Fruit fly (Drosophila melanogaster) whole organism, adult: ENCODE data around the gene COX8.

Experiments
- CG11617 ChIP-seq: fragments of 200-800 bp; sonication (Bioruptor generic); optimal IDR thresholded peaks from 2 replicates; lab custom pipeline; 2017; ENCODE audit warnings: mild to moderate bottlenecking, missing biosample characterization, missing genetic modification reagents, missing genetic modification characterization
- CG1620 ChIP-seq: fragments of 200-800 bp; sonication (Bioruptor generic); optimal IDR thresholded peaks from 2 replicates; lab custom pipeline; 2016; ENCODE audit warnings: missing biosample characterization, missing genetic modification characterization
- CG7045 ChIP-seq: fragments of 200-800 bp; sonication (Bioruptor generic); optimal IDR thresholded peaks from 2 replicates; lab custom pipeline; 2017; ENCODE audit warnings: missing biosample characterization, mild to moderate bottlenecking, missing genetic modification characterization
- CG7101 ChIP-seq: fragments of 200-800 bp; sonication (Bioruptor generic); optimal IDR thresholded peaks from 2 replicates; lab custom pipeline; 2018; ENCODE audit warnings: missing biosample characterization, mild to moderate bottlenecking, missing genetic modification characterization, moderate library complexity
- Clk ChIP-seq: fragments of 200-800 bp; sonication (Bioruptor generic); optimal IDR thresholded peaks from 2 replicates; lab custom pipeline; 2017; ENCODE audit warnings: missing biosample characterization, missing genetic modification characterization
- Mnt ChIP-seq: fragments of 200-800 bp; sonication (Bioruptor generic); optimal IDR thresholded peaks from 2 replicates; lab custom pipeline; 2016; ENCODE audit warnings: missing biosample characterization, mild to moderate bottlenecking, missing genetic modification characterization
- cic ChIP-seq: fragments of 200-800 bp; sonication (Bioruptor generic); optimal IDR thresholded peaks from 2 replicates; lab custom pipeline; 2017; ENCODE audit warnings: missing biosample characterization, mild to moderate bottlenecking, missing genetic modification characterization, moderate library complexity
- kay ChIP-seq: fragments of 200-800 bp; sonication (Bioruptor generic); peaks from one replicate; lab custom pipeline; 2016; ENCODE audit warnings: missing biosample characterization, missing genetic modification characterization, borderline replicate concordance
- ovo ChIP-seq: fragments of 200-800 bp; sonication (Bioruptor generic); optimal IDR thresholded peaks from 2 replicates; lab custom pipeline; 2016; ENCODE audit warnings: missing biosample characterization, missing genetic modification characterization
- tj ChIP-seq: fragments of 200-800 bp; sonication (Bioruptor generic); optimal IDR thresholded peaks from 3 replicates; lab custom pipeline; 2017; ENCODE audit warnings: missing biosample characterization, mild to moderate bottlenecking, missing genetic modification characterization, moderate library complexity
- toe ChIP-seq: fragments of 200-800 bp; sonication (Bioruptor generic); optimal IDR thresholded peaks from 2 replicates; lab custom pipeline; 2016; ENCODE audit warnings: missing biosample characterization, missing genetic modification characterization

DNA sequence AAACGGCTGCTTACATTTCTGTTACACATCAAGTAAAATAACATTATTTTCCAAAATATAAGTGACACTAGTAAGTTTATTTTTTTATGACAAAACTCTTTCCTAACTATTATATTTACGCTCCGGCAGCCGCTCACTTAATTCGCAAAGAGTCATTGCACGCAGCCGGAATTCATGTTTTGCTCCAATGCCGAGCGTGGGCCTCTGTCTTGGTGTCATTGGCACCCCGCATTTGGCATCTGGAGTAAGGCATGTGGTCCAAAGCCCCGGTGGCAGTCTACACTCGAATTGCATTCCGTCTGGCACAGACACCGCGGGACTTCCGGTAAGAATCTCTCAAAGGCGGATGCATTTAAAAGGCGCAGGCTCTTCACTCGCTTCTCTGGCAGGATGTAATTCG is 30.6 kb downstream of the COX8 start:
- no peak for TF ChIP-seq ovo (GFP tag; lab: Kevin White, UChicago)
- no peak for TF ChIP-seq CG11617 (GFP tag; lab: Kevin White, UChicago)
- no peak for TF ChIP-seq Mnt (GFP tag; lab: Kevin White, UChicago)
- no peak for TF ChIP-seq toe (GFP tag; lab: Kevin White, UChicago)
- TF ChIP-seq cic (GFP tag; lab: Kevin White, UChicago): no peak
- TF ChIP-seq CG7101 (tag; lab: Kevin White, UChicago): no peak
- no peak for TF ChIP-seq CG7045 (GFP tag; lab: Kevin White, UChicago)
- TF ChIP-seq CG1620 (GFP tag; lab: Kevin White, UChicago): no peak
- TF ChIP-seq Clk: no peak
- no peak for TF ChIP-seq kay (GFP tag; lab: Kevin White, UChicago)
- no peak for TF ChIP-seq tj
